Worm (Caenorhabditis elegans): ENCODE measurements around the gene tag-77.
A peak's percentile ranks its signal among the peaks of the same experiment; 100 is the strongest.

tag-77 gene

ce11 chrIV:8510534-8510933, at the start of gene tag-77:
Gene tag-77 (minus strand): TSS chrIV:8510548.
- TF ChIP-seq ZK546.5 (tag; optimal IDR thresholded peaks at IDR 0.05) (no peak), snpc-4 (tag; optimal IDR thresholded peaks at IDR 0.05) (peak; percentile 26), blmp-1 (tag; optimal IDR thresholded peaks at IDR 0.05; ENCODE audit: insufficient read depth) (no peak), fos-1 (tag; optimal IDR thresholded peaks at IDR 0.05) (peak; percentile 92), nhr-129 (tag; optimal IDR thresholded peaks at IDR 0.05) (peak; percentile 20)

ce11 chrIV:8559132-8559531, 48.8 kb upstream of the tag-77 start, which contains the start of gene npr-22:
Gene npr-22 (plus strand): TSS chrIV:8559432.
- TF ChIP-seq peb-1 (tag; optimal IDR thresholded peaks at IDR 0.05) (no peak), gmeb-1 (tag; optimal IDR thresholded peaks at IDR 0.05) (no peak), Y55F3AM.14 (GFP tag; optimal IDR thresholded peaks at IDR 0.05) (no peak), blmp-1 (tag; optimal IDR thresholded peaks at IDR 0.05; ENCODE audit: insufficient read depth) (no peak), snpc-4 (tag; optimal IDR thresholded peaks at IDR 0.05) (no peak), alr-1 (tag; optimal IDR thresholded peaks at IDR 0.05) (no peak), sma-3 (GFP tag; optimal IDR thresholded peaks at IDR 0.05) (no peak), nhr-12 (tag; optimal IDR thresholded peaks at IDR 0.05) (no peak), R02D3.7 (tag; optimal IDR thresholded peaks at IDR 0.05) (no peak), aly-2 (tag; optimal IDR thresholded peaks at IDR 0.05) (no peak), ztf-11 (tag; optimal IDR thresholded peaks at IDR 0.05) (no peak), nhr-25 (tag; optimal IDR thresholded peaks at IDR 0.05) (no peak), nhr-23 (tag; optimal IDR thresholded peaks at IDR 0.05) (no peak)

DNA sequence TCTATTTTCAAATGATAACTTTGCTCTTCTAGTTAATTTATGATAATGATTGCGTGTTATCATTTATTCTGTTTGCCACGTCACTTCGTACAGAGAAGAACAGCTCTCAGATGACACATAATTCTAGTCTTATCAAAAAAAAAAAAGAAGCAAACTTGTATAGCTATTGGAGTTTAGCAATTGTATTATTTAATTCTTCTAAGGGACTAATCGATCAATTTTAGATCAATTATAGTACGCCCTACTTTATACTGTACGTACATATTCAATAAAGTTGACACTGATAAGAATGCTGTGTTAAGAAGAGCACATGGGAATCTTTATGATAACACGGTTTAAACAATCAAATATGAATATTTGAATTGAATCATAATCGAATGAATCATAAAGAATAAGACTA, 31.9 kb upstream of the tag-77 start:
- peak; percentile 65 for TF ChIP-seq crh-2 (tag; optimal IDR thresholded peaks at IDR 0.05)
- TF ChIP-seq sma-9 (GFP tag; optimal IDR thresholded peaks at IDR 0.05), result peak; percentile 19
- TF ChIP-seq sma-9 (tag; optimal IDR thresholded peaks at IDR 0.05), result no peak
- no peak for TF ChIP-seq peb-1 (tag; optimal IDR thresholded peaks at IDR 0.05)
- TF ChIP-seq fos-1 (tag; optimal IDR thresholded peaks at IDR 0.05), result peak; percentile 94

DNA sequence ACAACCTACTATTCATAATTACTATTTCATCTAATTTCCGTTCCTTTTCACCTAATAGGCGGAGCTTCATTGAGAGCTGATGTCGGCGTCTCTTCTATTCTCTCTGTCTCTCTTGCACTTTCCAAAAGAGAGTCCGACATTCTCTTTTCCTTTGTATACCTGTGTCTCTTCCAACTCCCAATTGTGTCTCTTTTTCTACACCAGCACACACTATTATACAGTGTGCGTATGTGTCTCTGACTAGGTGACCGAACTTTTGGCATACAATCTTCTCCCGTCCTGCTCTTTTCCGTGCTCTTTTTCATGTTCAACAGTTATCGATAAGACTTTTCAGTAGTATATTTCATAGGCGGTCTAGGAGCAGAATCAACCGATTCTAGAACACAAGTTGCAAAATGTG, 29.9 kb upstream of the tag-77 start:
- TF ChIP-seq fos-1 (tag; optimal IDR thresholded peaks at IDR 0.05) (peak; percentile 95), ceh-16 (tag; optimal IDR thresholded peaks at IDR 0.05) (no peak), sma-9 (GFP tag; optimal IDR thresholded peaks at IDR 0.05) (peak; percentile 33), sma-9 (tag; optimal IDR thresholded peaks at IDR 0.05) (no peak), lin-11 (tag; optimal IDR thresholded peaks at IDR 0.05) (no peak), F13H6.1 (tag; optimal IDR thresholded peaks at IDR 0.05) (peak; percentile 25), crh-2 (tag; optimal IDR thresholded peaks at IDR 0.05) (peak; percentile 29), nhr-21 (tag; optimal IDR thresholded peaks at IDR 0.05) (no peak), ztf-1 (GFP tag; conservative IDR thresholded peaks at IDR 0.05) (no peak)

DNA sequence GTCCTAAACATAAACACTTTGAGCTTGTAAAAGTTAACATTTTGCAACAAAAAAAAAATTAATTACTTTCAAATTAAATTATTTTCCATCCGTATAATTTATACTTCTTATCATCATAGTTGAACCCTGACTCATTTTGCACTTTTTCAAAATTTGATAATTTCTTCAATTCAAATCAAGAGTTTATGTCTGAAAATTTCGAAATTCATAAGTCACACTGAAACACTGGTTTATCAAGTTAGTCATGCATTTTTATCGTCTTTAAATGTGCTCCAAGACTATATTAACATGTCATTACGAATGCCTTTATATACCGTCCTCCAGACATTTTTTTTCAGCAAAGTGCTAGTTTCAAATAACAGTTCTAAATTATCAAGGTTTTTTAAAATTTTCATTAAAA, 29.3 kb upstream of the tag-77 start:
- no peak for TF ChIP-seq ama-1 (optimal IDR thresholded peaks at IDR 0.05)
- peak; percentile 95 for TF ChIP-seq fos-1 (tag; optimal IDR thresholded peaks at IDR 0.05)
- peak; percentile 46 for TF ChIP-seq sma-9 (GFP tag; optimal IDR thresholded peaks at IDR 0.05)
- TF ChIP-seq sma-9 (tag; optimal IDR thresholded peaks at IDR 0.05), result no peak

DNA sequence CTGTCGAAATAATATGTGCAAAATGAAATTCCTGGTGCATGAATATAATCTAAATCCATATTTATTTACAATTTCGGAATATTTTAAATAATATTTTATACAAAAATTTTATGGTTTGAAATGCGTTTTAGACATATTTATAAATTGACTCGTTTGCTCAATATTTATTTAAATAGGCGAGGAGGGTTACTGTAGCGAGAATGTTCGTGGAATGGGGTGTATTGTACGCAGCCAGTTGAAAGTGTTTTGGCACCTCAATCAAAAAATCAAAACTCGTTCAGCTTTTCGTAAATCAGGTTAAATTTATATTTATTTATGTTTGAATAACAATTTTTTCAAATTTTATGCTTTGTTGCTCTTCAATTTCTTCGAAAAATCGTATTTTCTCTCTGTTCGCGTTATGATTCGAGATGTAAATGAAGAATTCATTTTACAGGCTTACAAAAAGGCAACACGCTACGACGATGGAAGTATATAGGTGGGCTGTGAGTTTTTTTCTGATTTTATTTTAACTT, 28.4 kb upstream of the tag-77 start, which contains the start of gene hyl-1:
hyl-1 (plus strand) TSS at position 465 of the 515 bp plus-strand sequence.
- TF ChIP-seq ceh-16 (tag; optimal IDR thresholded peaks at IDR 0.05) (no peak), nhr-10 (tag; optimal IDR thresholded peaks at IDR 0.05) (no peak), nhr-237 (tag; optimal IDR thresholded peaks at IDR 0.05) (no peak), mdl-1 (tag; optimal IDR thresholded peaks at IDR 0.05) (no peak)

ce11 chrIV:8538011-8538658, 27.8 kb upstream of the tag-77 start:
- TF ChIP-seq lin-11 (tag; optimal IDR thresholded peaks at IDR 0.05) (no peak), lin-13 (GFP tag; optimal IDR thresholded peaks at IDR 0.05) (peak; percentile 0), nhr-12 (tag; optimal IDR thresholded peaks at IDR 0.05) (no peak), sma-3 (GFP tag; optimal IDR thresholded peaks at IDR 0.05) (peak; percentile 36), gmeb-1 (tag; optimal IDR thresholded peaks at IDR 0.05) (peak; percentile 18), ama-1 (optimal IDR thresholded peaks at IDR 0.05) (no peak)

All from whole organism, L2 larva.